Fruit fly (Drosophila melanogaster): ENCODE measurements around the gene Pak.

DNA sequence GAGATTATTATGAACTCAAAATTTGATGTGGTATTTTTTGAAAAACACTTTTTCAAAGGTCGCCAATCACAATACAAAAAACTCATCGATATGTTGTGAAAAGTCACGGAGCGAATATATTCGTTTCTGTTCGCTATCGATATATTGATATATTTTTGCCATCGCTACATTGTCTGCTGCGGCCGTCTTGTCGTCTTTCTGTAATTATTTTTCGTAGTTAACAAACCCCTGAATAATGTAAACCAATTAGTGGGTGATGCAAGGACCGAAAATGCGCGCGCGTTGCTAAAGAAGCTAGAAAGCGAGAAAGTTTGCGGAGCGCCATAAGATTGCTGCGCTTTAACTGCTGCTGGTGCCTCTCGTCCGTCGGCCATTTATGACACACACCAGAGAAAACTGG lies at the start of gene Pak:
- TF ChIP-seq ttk (optimal IDR thresholded peaks at IDR 0.05) (no peak), psq (optimal IDR thresholded peaks at IDR 0.05) (no peak), Sin3A (optimal IDR thresholded peaks at IDR 0.05) (no peak), h (optimal IDR thresholded peaks at IDR 0.05) (no peak)

All from Kc167 (cell line).